Fruit fly (Drosophila melanogaster) whole organism, prepupa: ENCODE results near the gene CG32147.

Experiments used
- CG31627 ChIP-seq: fragments of 200-800 bp; sonication (Bioruptor generic); optimal IDR thresholded peaks from 3 replicates; lab custom pipeline; 2016; ENCODE audit warnings: missing biosample characterization, missing genetic modification characterization
- CG6854 ChIP-seq: fragments of 200-800 bp; sonication (Bioruptor generic); optimal IDR thresholded peaks from 2 replicates; lab custom pipeline; 2017; ENCODE audit warnings: missing biosample characterization, mild to moderate bottlenecking, missing genetic modification characterization
- Hr39 ChIP-seq: fragments of 200-800 bp; sonication (Bioruptor generic); optimal IDR thresholded peaks from 2 replicates; lab custom pipeline; 2016; ENCODE audit warnings: missing biosample characterization, missing genetic modification characterization
- Smox ChIP-seq: fragments of 200-800 bp; sonication (Bioruptor generic); optimal IDR thresholded peaks from 3 replicates; lab custom pipeline; 2016; ENCODE audit warnings: missing biosample characterization, missing genetic modification characterization
- Sox15 ChIP-seq: fragments of 200-800 bp; sonication (Bioruptor generic); optimal IDR thresholded peaks from 3 replicates; lab custom pipeline; 2016; ENCODE audit warnings: missing biosample characterization, missing genetic modification characterization
- esn ChIP-seq: fragments of 200-800 bp; sonication (Bioruptor generic); optimal IDR thresholded peaks from 2 replicates; lab custom pipeline; 2016; ENCODE audit warnings: missing biosample characterization, mild to moderate bottlenecking, missing genetic modification characterization, moderate library complexity

dm6 chr3L:15140268-15140957 lies 3.4 kb downstream of the CG32147 start:
- TF ChIP-seq Hr39 (GFP tag; lab: Kevin White, UChicago) (no peak), CG31627 (no peak), CG6854 (GFP tag; lab: Kevin White, UChicago) (no peak), Sox15 (GFP tag; lab: Kevin White, UChicago) (no peak), esn (GFP tag; lab: Kevin White, UChicago) (no peak), Smox (GFP tag; lab: Kevin White, UChicago) (no peak)
